Worm (Caenorhabditis elegans) whole organism, L2 larva: ENCODE data around the gene exc-7.

ENCODE experiments used
- C34F6.9 ChIP-seq: fragments of 150-350 bp; optimal IDR thresholded peaks from 2 replicates; lab custom pipeline; 2014; ENCODE audit warnings: missing biosample characterization, missing genetic modification characterization
- F13H6.1 ChIP-seq: sonication (generic microtip); optimal IDR thresholded peaks from 2 replicates; lab custom pipeline; 2016; ENCODE audit warnings: missing genetic modification characterization, missing compliant biosample characterization
- R02D3.7 ChIP-seq: fragments of 150-350 bp; optimal IDR thresholded peaks from 2 replicates; lab custom pipeline; 2014; ENCODE audit warnings: missing biosample characterization, missing genetic modification characterization
- aly-2 ChIP-seq: fragments of 150-350 bp; optimal IDR thresholded peaks from 2 replicates; lab custom pipeline; 2014; ENCODE audit warnings: missing biosample characterization, missing genetic modification characterization
- blmp-1 ChIP-seq: sonication (generic microtip); optimal IDR thresholded peaks from 2 replicates; lab custom pipeline; 2017; ENCODE audit warnings: missing genetic modification characterization, mild to moderate bottlenecking, missing compliant biosample characterization, antibody characterized with exemption, moderate library complexity; ENCODE audit not compliant: insufficient read depth
- ceh-16 ChIP-seq: fragments of 150-350 bp; optimal IDR thresholded peaks from 2 replicates; lab custom pipeline; 2014; ENCODE audit warnings: missing biosample characterization, missing genetic modification characterization
- ceh-82 ChIP-seq: fragments of 150-350 bp; optimal IDR thresholded peaks from 2 replicates; lab custom pipeline; 2014; ENCODE audit warnings: missing biosample characterization, missing genetic modification characterization
- crh-2 ChIP-seq: sonication (generic microtip); optimal IDR thresholded peaks from 2 replicates; lab custom pipeline; 2017; ENCODE audit warnings: missing biosample characterization, missing genetic modification characterization
- dmd-4 ChIP-seq: sonication (generic microtip); optimal IDR thresholded peaks from 2 replicates; lab custom pipeline; 2017; ENCODE audit warnings: missing biosample characterization, missing genetic modification characterization
- egl-27 ChIP-seq: sonication (generic microtip); optimal IDR thresholded peaks from 3 replicates; lab custom pipeline; 2017; ENCODE audit warnings: missing biosample characterization, missing genetic modification reagents, missing genetic modification characterization
- elt-1 ChIP-seq: fragments of 150-350 bp; optimal IDR thresholded peaks from 2 replicates; lab custom pipeline; 2014; ENCODE audit warnings: missing biosample characterization, missing genetic modification characterization
- fos-1 ChIP-seq: fragments of 150-350 bp; optimal IDR thresholded peaks from 2 replicates; lab custom pipeline; 2014; ENCODE audit warnings: missing biosample characterization, missing genetic modification characterization
- lin-11 ChIP-seq: fragments of 150-350 bp; sonication (generic microtip); optimal IDR thresholded peaks from 2 replicates; lab custom pipeline; 2014; ENCODE audit warnings: missing biosample characterization, missing genetic modification characterization, inconsistent platforms, mixed read lengths
- lin-13 ChIP-seq: fragments of 150-350 bp; optimal IDR thresholded peaks from 2 replicates; lab custom pipeline; 2014; ENCODE audit warnings: missing biosample characterization, missing genetic modification reagents, missing genetic modification characterization
- lin-39 ChIP-seq: fragments of 150-350 bp; optimal IDR thresholded peaks from 2 replicates; lab custom pipeline; 2014; ENCODE audit warnings: missing biosample characterization, missing genetic modification reagents, missing genetic modification characterization
- mab-5 ChIP-seq: fragments of 150-350 bp; optimal IDR thresholded peaks from 2 replicates; lab custom pipeline; 2014; ENCODE audit warnings: missing biosample characterization, missing genetic modification characterization
- mdl-1 ChIP-seq, 2 experiments: fragments of 150-350 bp in 1 of 2; sonication (generic microtip) in 1 of 2; optimal IDR thresholded peaks; 2 replicates each; lab custom pipeline; 2017; ENCODE audit warnings: missing biosample characterization in 2 of 2, missing genetic modification characterization in 2 of 2
- nhr-12 ChIP-seq: fragments of 150-350 bp; optimal IDR thresholded peaks from 2 replicates; lab custom pipeline; 2014; ENCODE audit warnings: missing biosample characterization, missing genetic modification characterization
- nhr-129 ChIP-seq: fragments of 150-350 bp; optimal IDR thresholded peaks from 2 replicates; lab custom pipeline; 2014; ENCODE audit warnings: missing biosample characterization, missing genetic modification characterization
- nhr-21 ChIP-seq: fragments of 150-350 bp; optimal IDR thresholded peaks from 2 replicates; lab custom pipeline; 2014; ENCODE audit warnings: missing biosample characterization, missing genetic modification characterization
- nhr-237 ChIP-seq: fragments of 150-350 bp; optimal IDR thresholded peaks from 2 replicates; lab custom pipeline; 2014; ENCODE audit warnings: missing biosample characterization, missing genetic modification characterization
- nhr-25 ChIP-seq: fragments of 150-350 bp; sonication (generic microtip); optimal IDR thresholded peaks from 3 replicates; lab custom pipeline; 2014; ENCODE audit warnings: missing biosample characterization, missing genetic modification characterization
- nhr-6 ChIP-seq: fragments of 150-350 bp; optimal IDR thresholded peaks from 2 replicates; lab custom pipeline; 2014; ENCODE audit warnings: missing biosample characterization, missing genetic modification characterization
- nhr-77 ChIP-seq: fragments of 150-350 bp; optimal IDR thresholded peaks from 2 replicates; lab custom pipeline; 2014; ENCODE audit warnings: missing biosample characterization, missing genetic modification characterization
- peb-1 ChIP-seq: fragments of 150-350 bp; optimal IDR thresholded peaks from 2 replicates; lab custom pipeline; 2014; ENCODE audit warnings: missing biosample characterization, missing genetic modification characterization
- sem-4 ChIP-seq: fragments of 150-350 bp; optimal IDR thresholded peaks from 2 replicates; lab custom pipeline; 2014; ENCODE audit warnings: missing biosample characterization, missing genetic modification reagents, missing genetic modification characterization
- sma-3 ChIP-seq: sonication (generic microtip); optimal IDR thresholded peaks from 2 replicates; lab custom pipeline; 2016; ENCODE audit warnings: missing genetic modification reagents, missing genetic modification characterization, missing compliant biosample characterization
- sma-9 ChIP-seq, 2 experiments: fragments of 150-350 bp in 1 of 2; sonication (generic microtip) in 1 of 2; optimal IDR thresholded peaks; 2 replicates each; lab custom pipeline; 2014 to 2016; ENCODE audit warnings: missing genetic modification characterization in 2 of 2, mild to moderate bottlenecking in 1 of 2, missing biosample characterization in 1 of 2, missing compliant biosample characterization in 1 of 2, missing genetic modification reagents in 1 of 2, moderate library complexity in 1 of 2
- snpc-4 ChIP-seq: fragments of 150-350 bp; optimal IDR thresholded peaks from 2 replicates; lab custom pipeline; 2014; ENCODE audit warnings: missing biosample characterization, missing genetic modification characterization
- unc-39 ChIP-seq: fragments of 150-350 bp; optimal IDR thresholded peaks from 2 replicates; lab custom pipeline; 2014; ENCODE audit warnings: missing biosample characterization, missing genetic modification characterization
- zag-1 ChIP-seq: fragments of 150-350 bp; optimal IDR thresholded peaks from 2 replicates; lab custom pipeline; 2014; ENCODE audit warnings: missing biosample characterization, missing genetic modification characterization
- ztf-4 ChIP-seq: fragments of 150-350 bp; optimal IDR thresholded peaks from 2 replicates; lab custom pipeline; 2014; ENCODE audit warnings: missing biosample characterization, missing genetic modification characterization

Gene exc-7

ce11 chrII:9554925-9555553 is 20.7 kb upstream of the exc-7 start, which contains the start of gene F35H8.2:
Gene F35H8.2, plus strand, starts transcription at chrII:9555503.
- TF ChIP-seq F13H6.1: no peak
- TF ChIP-seq egl-27 (tag; lab: Kevin White, UChicago): no peak
- TF ChIP-seq crh-2 (tag; lab: Kevin White, UChicago): no peak
- TF ChIP-seq sma-3 (GFP tag; lab: Kevin White, UChicago): peak; percentile 18
- no peak for TF ChIP-seq lin-39 (tag; lab: Kevin White, UChicago)
- TF ChIP-seq nhr-21: peak; percentile 34
- TF ChIP-seq nhr-25 (tag; lab: Kevin White, UChicago): peak; percentile 82

ce11 chrII:9556582-9556981 is 19.2 kb upstream of the exc-7 start:
- TF ChIP-seq nhr-77 (no peak), C34F6.9 (tag; lab: Kevin White, UChicago) (no peak), zag-1 (tag; lab: Kevin White, UChicago) (no peak), mab-5 (tag; lab: Kevin White, UChicago) (no peak), mdl-1 (tag; optimal IDR thresholded peaks at IDR 0.05; lab: Kevin White, UChicago) (no peak), F13H6.1 (no peak), nhr-12 (tag; lab: Kevin White, UChicago) (no peak), nhr-237 (tag; lab: Kevin White, UChicago) (no peak), nhr-25 (tag; lab: Kevin White, UChicago) (no peak), egl-27 (tag; lab: Kevin White, UChicago) (no peak), unc-39 (tag; lab: Kevin White, UChicago) (no peak), ceh-16 (tag; lab: Kevin White, UChicago) (no peak), elt-1 (tag; lab: Kevin White, UChicago) (no peak)

DNA sequence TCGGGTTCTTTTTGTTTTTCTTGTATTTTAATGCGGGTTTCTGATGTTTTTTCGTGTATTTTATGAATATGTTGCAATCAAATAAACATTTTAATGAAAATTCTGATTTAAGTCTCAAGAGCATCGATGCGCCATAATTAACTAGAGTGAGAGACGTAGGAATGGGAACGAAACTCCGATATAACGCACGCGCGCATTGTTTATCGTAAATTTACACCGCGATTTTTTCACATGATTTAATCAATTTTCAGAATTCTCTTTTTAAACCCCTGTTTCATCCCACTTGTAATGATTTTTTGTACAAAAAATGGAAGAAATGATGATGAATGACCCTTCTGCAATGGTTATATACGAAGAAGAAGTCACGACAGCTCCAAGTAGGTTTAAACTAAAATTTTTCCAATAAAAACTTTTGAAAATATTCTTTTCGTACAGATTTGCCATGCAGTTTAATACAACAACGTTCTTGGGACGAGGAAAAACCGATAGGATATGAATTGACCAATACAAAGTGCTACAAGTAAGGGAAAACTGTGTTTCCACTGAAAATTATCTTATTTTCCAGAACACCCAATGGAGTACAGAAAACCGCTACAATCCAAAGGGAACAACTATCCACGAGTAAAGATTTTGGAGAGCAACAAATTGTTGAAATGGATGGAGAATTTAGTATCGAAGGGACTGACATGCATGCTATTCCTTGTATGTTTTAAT is 18.2 kb upstream of the exc-7 start, which contains the start of gene zfp-2:
Gene zfp-2, plus strand, starts transcription at position 214 of the 714 bp plus-strand sequence.
- peak; percentile 40 for TF ChIP-seq C34F6.9 (tag; lab: Kevin White, UChicago)
- TF ChIP-seq nhr-129 (tag; lab: Kevin White, UChicago): peak; percentile 13
- no peak for TF ChIP-seq F13H6.1
- peak; percentile 16 for TF ChIP-seq nhr-25 (tag; lab: Kevin White, UChicago)
- peak; percentile 28 for TF ChIP-seq R02D3.7 (tag; lab: Kevin White, UChicago)

DNA sequence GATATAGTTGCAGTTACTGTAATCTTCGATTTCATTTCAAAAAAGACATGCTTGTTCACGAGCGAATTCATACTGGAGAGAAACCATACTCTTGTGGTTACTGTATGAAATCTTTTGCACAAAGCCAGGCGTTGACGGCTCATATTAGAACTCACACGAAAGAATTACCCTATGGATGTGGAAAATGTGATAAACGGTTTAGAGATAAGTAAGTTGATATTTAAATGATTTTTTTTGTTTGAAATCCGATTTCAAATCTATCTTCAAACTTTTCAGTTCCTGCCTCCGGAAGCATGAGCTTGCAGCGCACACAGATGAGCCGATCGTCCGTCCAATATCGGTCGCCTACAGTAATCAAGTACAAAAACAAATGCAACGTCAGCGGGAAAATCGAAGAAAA is 16.9 kb upstream of the exc-7 start:
- TF ChIP-seq peb-1 (tag; lab: Kevin White, UChicago): no peak
- TF ChIP-seq elt-1 (tag; lab: Kevin White, UChicago): no peak
- TF ChIP-seq nhr-25 (tag; lab: Kevin White, UChicago): no peak
- no peak for TF ChIP-seq fos-1
- no peak for TF ChIP-seq ztf-4 (tag; lab: Kevin White, UChicago)
- no peak for TF ChIP-seq lin-13 (GFP tag; lab: Kevin White, UChicago)
- no peak for TF ChIP-seq blmp-1 (tag; lab: Kevin White, UChicago)
- no peak for TF ChIP-seq ceh-16 (tag; lab: Kevin White, UChicago)
- TF ChIP-seq sma-9 (GFP tag; optimal IDR thresholded peaks at IDR 0.05; lab: Kevin White, UChicago): no peak
- no peak for TF ChIP-seq sma-9 (tag; optimal IDR thresholded peaks at IDR 0.05; lab: Kevin White, UChicago)
- TF ChIP-seq nhr-6 (tag; lab: Kevin White, UChicago): no peak
- no peak for TF ChIP-seq nhr-77
- TF ChIP-seq egl-27 (tag; lab: Kevin White, UChicago): no peak
- TF ChIP-seq nhr-237 (tag; lab: Kevin White, UChicago): no peak
- TF ChIP-seq R02D3.7 (tag; lab: Kevin White, UChicago): no peak
- TF ChIP-seq ceh-82 (tag; lab: Kevin White, UChicago): no peak
- TF ChIP-seq zag-1 (tag; lab: Kevin White, UChicago): no peak
- no peak for TF ChIP-seq lin-39 (tag; lab: Kevin White, UChicago)

ce11 chrII:9559929-9560328 is 15.8 kb upstream of the exc-7 start, which contains the start of gene F35H8.4:
Gene F35H8.4, minus strand, starts transcription at chrII:9560029.
- TF ChIP-seq lin-11 (no peak), nhr-21 (no peak), dmd-4 (no peak), snpc-4 (no peak), sem-4 (tag; lab: Kevin White, UChicago) (no peak), ceh-82 (tag; lab: Kevin White, UChicago) (no peak), lin-13 (GFP tag; lab: Kevin White, UChicago) (no peak), F13H6.1 (no peak), nhr-237 (tag; lab: Kevin White, UChicago) (no peak), aly-2 (tag; lab: Kevin White, UChicago) (no peak), ztf-4 (tag; lab: Kevin White, UChicago) (no peak)
